Fruit fly (Drosophila melanogaster) whole organism, prepupa: ENCODE measurements around the gene CG10336.
A peak's percentile ranks its signal among the peaks of the same experiment; 100 is the strongest.

ENCODE experiments used
- CG10669 ChIP-seq: fragments of 200-800 bp; sonication (Bioruptor generic); optimal IDR thresholded peaks from 3 replicates; lab custom pipeline; 2018; ENCODE audit warnings: missing biosample characterization, mild to moderate bottlenecking, missing genetic modification characterization, moderate library complexity
- CG11294 ChIP-seq: fragments of 200-800 bp; sonication (Bioruptor generic); IDR thresholded peaks from 2 replicates; pipeline ENCODE4 v1.3.6; 2022; ENCODE audit warnings: missing biosample characterization, missing genetic modification characterization
- CG11762 ChIP-seq: fragments of 200-800 bp; sonication (Bioruptor generic); optimal IDR thresholded peaks from 3 replicates; lab custom pipeline; 2016; ENCODE audit warnings: missing biosample characterization, missing genetic modification characterization; ENCODE audit not compliant: insufficient read depth
- CG15336 ChIP-seq: fragments of 200-800 bp; sonication (Bioruptor generic); IDR thresholded peaks from 2 replicates; pipeline ENCODE4 v1.3.6; 2022; ENCODE audit warnings: missing biosample characterization, missing genetic modification characterization
- CG1621 ChIP-seq: fragments of 200-800 bp; sonication (Bioruptor generic); optimal IDR thresholded peaks from 3 replicates; lab custom pipeline; 2018; ENCODE audit warnings: missing biosample characterization, mild to moderate bottlenecking, missing genetic modification characterization
- CG16779 ChIP-seq: fragments of 200-800 bp; sonication (Bioruptor generic); optimal IDR thresholded peaks from 3 replicates; lab custom pipeline; 2017; ENCODE audit warnings: missing biosample characterization, mild to moderate bottlenecking, missing genetic modification characterization
- CG3032 ChIP-seq: fragments of 200-800 bp; optimal IDR thresholded peaks from 2 replicates; lab custom pipeline; 2019; ENCODE audit warnings: missing biosample characterization, mild to moderate bottlenecking, missing genetic modification characterization, moderate library complexity
- CG31627 ChIP-seq: fragments of 200-800 bp; sonication (Bioruptor generic); optimal IDR thresholded peaks from 3 replicates; lab custom pipeline; 2016; ENCODE audit warnings: missing biosample characterization, missing genetic modification characterization
- CG34406 ChIP-seq: fragments of 200-800 bp; sonication (Bioruptor generic); optimal IDR thresholded peaks from 3 replicates; lab custom pipeline; 2016; ENCODE audit warnings: missing biosample characterization, missing genetic modification characterization
- CG6163 ChIP-seq: fragments of 200-800 bp; sonication (Bioruptor generic); IDR thresholded peaks from 3 replicates; pipeline ENCODE4 v1.3.6; 2022; ENCODE audit warnings: missing biosample characterization, missing genetic modification characterization
- CG6276 ChIP-seq: fragments of 200-800 bp; sonication (Bioruptor generic); optimal IDR thresholded peaks from 2 replicates; lab custom pipeline; 2017; ENCODE audit warnings: missing biosample characterization, mild to moderate bottlenecking, missing genetic modification characterization
- CG6792 ChIP-seq: fragments of 200-800 bp; sonication (Bioruptor generic); optimal IDR thresholded peaks from 3 replicates; lab custom pipeline; 2016; ENCODE audit warnings: missing biosample characterization, missing genetic modification characterization
- CG6808 ChIP-seq: fragments of 200-800 bp; sonication (Bioruptor generic); optimal IDR thresholded peaks from 3 replicates; lab custom pipeline; 2017; ENCODE audit warnings: missing biosample characterization, missing genetic modification characterization, mild to moderate bottlenecking, moderate library complexity, missing genetic modification reagents
- CG6854 ChIP-seq: fragments of 200-800 bp; sonication (Bioruptor generic); optimal IDR thresholded peaks from 2 replicates; lab custom pipeline; 2017; ENCODE audit warnings: missing biosample characterization, mild to moderate bottlenecking, missing genetic modification characterization
- CG7368 ChIP-seq: fragments of 200-800 bp; sonication (Bioruptor generic); optimal IDR thresholded peaks from 3 replicates; lab custom pipeline; 2016; ENCODE audit warnings: missing biosample characterization, missing genetic modification characterization
- CG8119 ChIP-seq: fragments of 200-800 bp; sonication (Bioruptor generic); IDR thresholded peaks from 3 replicates; pipeline ENCODE4 v1.3.6; 2022; ENCODE audit warnings: missing biosample characterization, missing genetic modification characterization
- CG8632 ChIP-seq: fragments of 200-800 bp; sonication (Bioruptor generic); optimal IDR thresholded peaks from 3 replicates; lab custom pipeline; 2016; ENCODE audit warnings: missing biosample characterization, missing genetic modification characterization
- CG9139 ChIP-seq: fragments of 200-800 bp; sonication (Bioruptor generic); optimal IDR thresholded peaks from 3 replicates; lab custom pipeline; 2017; ENCODE audit warnings: missing biosample characterization, mild to moderate bottlenecking, missing genetic modification characterization
- Ets96B ChIP-seq: fragments of 200-800 bp; optimal IDR thresholded peaks from 2 replicates; lab custom pipeline; 2019; ENCODE audit warnings: missing biosample characterization, mild to moderate bottlenecking, missing genetic modification characterization, moderate library complexity
- Hr38 ChIP-seq: sonication (Bioruptor generic); optimal IDR thresholded peaks from 2 replicates; lab custom pipeline; 2016; ENCODE audit warnings: missing biosample characterization, missing genetic modification characterization
- Hr39 ChIP-seq: fragments of 200-800 bp; sonication (Bioruptor generic); optimal IDR thresholded peaks from 2 replicates; lab custom pipeline; 2016; ENCODE audit warnings: missing biosample characterization, missing genetic modification characterization
- Hr4 ChIP-seq: fragments of 200-800 bp; sonication (Bioruptor generic); optimal IDR thresholded peaks from 3 replicates; lab custom pipeline; 2016; ENCODE audit warnings: missing biosample characterization, missing genetic modification characterization
- Lpt ChIP-seq: fragments of 200-800 bp; sonication (Bioruptor generic); optimal IDR thresholded peaks from 3 replicates; lab custom pipeline; 2016; ENCODE audit warnings: missing biosample characterization, missing genetic modification characterization
- Met ChIP-seq: fragments of 200-800 bp; sonication (Bioruptor generic); optimal IDR thresholded peaks from 3 replicates; lab custom pipeline; 2016; ENCODE audit warnings: missing biosample characterization, missing genetic modification characterization
- OdsH ChIP-seq: fragments of 200-800 bp; sonication (Bioruptor generic); optimal IDR thresholded peaks from 3 replicates; lab custom pipeline; 2016; ENCODE audit warnings: missing biosample characterization, missing genetic modification characterization
- Sox102F ChIP-seq: fragments of 200-800 bp; sonication (Bioruptor generic); optimal IDR thresholded peaks from 2 replicates; lab custom pipeline; 2016; ENCODE audit warnings: missing biosample characterization, mild to moderate bottlenecking, missing genetic modification characterization
- Sox14 ChIP-seq: fragments of 200-800 bp; sonication (Bioruptor generic); optimal IDR thresholded peaks from 3 replicates; lab custom pipeline; 2016; ENCODE audit warnings: missing biosample characterization, missing genetic modification characterization
- Sox15 ChIP-seq: fragments of 200-800 bp; sonication (Bioruptor generic); optimal IDR thresholded peaks from 3 replicates; lab custom pipeline; 2016; ENCODE audit warnings: missing biosample characterization, missing genetic modification characterization
- achi ChIP-seq: fragments of 200-800 bp; sonication (Bioruptor generic); optimal IDR thresholded peaks from 3 replicates; lab custom pipeline; 2016; ENCODE audit warnings: missing biosample characterization, missing genetic modification characterization
- acj6 ChIP-seq: fragments of 200-800 bp; sonication (Bioruptor generic); optimal IDR thresholded peaks from 3 replicates; lab custom pipeline; 2016; ENCODE audit warnings: missing biosample characterization, missing genetic modification characterization
- cyc ChIP-seq: fragments of 200-800 bp; sonication (Bioruptor generic); optimal IDR thresholded peaks from 3 replicates; lab custom pipeline; 2016; ENCODE audit warnings: missing biosample characterization, missing genetic modification characterization
- dsx ChIP-seq: fragments of 200-800 bp; optimal IDR thresholded peaks from 3 replicates; lab custom pipeline; 2019; ENCODE audit warnings: missing biosample characterization, mild to moderate bottlenecking, missing genetic modification characterization, moderate library complexity; ENCODE audit not compliant: poor library complexity, severe bottlenecking
- eg ChIP-seq: fragments of 200-800 bp; sonication (Bioruptor generic); IDR thresholded peaks from 3 replicates; pipeline ENCODE4 v1.3.6; 2022; ENCODE audit warnings: missing biosample characterization, missing genetic modification characterization
- esn ChIP-seq: fragments of 200-800 bp; sonication (Bioruptor generic); optimal IDR thresholded peaks from 2 replicates; lab custom pipeline; 2016; ENCODE audit warnings: missing biosample characterization, mild to moderate bottlenecking, missing genetic modification characterization, moderate library complexity
- fd59A ChIP-seq: fragments of 200-800 bp; sonication (Bioruptor generic); optimal IDR thresholded peaks from 2 replicates; lab custom pipeline; 2017; ENCODE audit warnings: missing biosample characterization, mild to moderate bottlenecking, missing genetic modification characterization, missing genetic modification reagents
- lz ChIP-seq: fragments of 200-800 bp; sonication (Bioruptor generic); optimal IDR thresholded peaks from 3 replicates; lab custom pipeline; 2016; ENCODE audit warnings: missing biosample characterization, missing genetic modification characterization
- net ChIP-seq: fragments of 200-800 bp; sonication (Bioruptor generic); optimal IDR thresholded peaks from 3 replicates; lab custom pipeline; 2016; ENCODE audit warnings: missing biosample characterization, missing genetic modification characterization
- pdm3 ChIP-seq: fragments of 200-800 bp; sonication (Bioruptor generic); optimal IDR thresholded peaks from 3 replicates; lab custom pipeline; 2016; ENCODE audit warnings: missing biosample characterization, missing genetic modification characterization
- spab ChIP-seq: fragments of 200-800 bp; sonication (Bioruptor generic); optimal IDR thresholded peaks from 2 replicates; lab custom pipeline; 2017; ENCODE audit warnings: missing biosample characterization, mild to moderate bottlenecking, missing genetic modification characterization, missing genetic modification reagents
- ss ChIP-seq, 2 experiments: fragments of 200-800 bp; sonication (Bioruptor generic); optimal IDR thresholded peaks; 2 replicates in 1 of 2; 3 replicates in 1 of 2; lab custom pipeline; 2017 to 2018; ENCODE audit warnings: mild to moderate bottlenecking in 2 of 2, missing biosample characterization in 2 of 2, missing genetic modification characterization in 2 of 2, moderate library complexity in 1 of 2
- vri ChIP-seq: fragments of 200-800 bp; sonication (Bioruptor generic); optimal IDR thresholded peaks from 3 replicates; lab custom pipeline; 2016; ENCODE audit warnings: missing biosample characterization, mild to moderate bottlenecking, missing genetic modification characterization

CG10336 gene

DNA sequence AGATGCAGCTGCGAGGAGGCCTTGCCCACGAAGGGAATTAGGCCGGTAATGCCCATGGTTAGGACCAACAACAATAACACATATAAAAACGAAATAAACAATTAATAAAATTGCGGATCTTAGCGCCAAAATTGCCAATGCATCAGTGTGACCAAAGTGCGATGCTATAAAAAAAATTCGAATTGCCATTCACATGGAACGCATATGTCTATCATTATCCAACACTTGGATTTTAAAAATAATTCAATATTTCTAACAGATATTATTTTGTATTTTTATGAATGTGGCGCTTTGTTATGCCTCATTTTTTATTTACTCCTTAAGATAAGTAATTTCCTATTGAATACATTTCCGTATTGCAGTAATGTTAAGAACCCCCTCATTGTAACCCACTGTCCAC lies 7.4 kb upstream of the CG10336 start, which contains the start of gene tos:
Gene tos (minus strand): TSS at position 173 of the 400 bp plus-strand sequence.
- no peak for TF ChIP-seq CG6854
- peak; percentile 32 for TF ChIP-seq esn (GFP tag; lab: Kevin White, UChicago)
- no peak for TF ChIP-seq CG3032 (tag; lab: Kevin White, UChicago)

DNA sequence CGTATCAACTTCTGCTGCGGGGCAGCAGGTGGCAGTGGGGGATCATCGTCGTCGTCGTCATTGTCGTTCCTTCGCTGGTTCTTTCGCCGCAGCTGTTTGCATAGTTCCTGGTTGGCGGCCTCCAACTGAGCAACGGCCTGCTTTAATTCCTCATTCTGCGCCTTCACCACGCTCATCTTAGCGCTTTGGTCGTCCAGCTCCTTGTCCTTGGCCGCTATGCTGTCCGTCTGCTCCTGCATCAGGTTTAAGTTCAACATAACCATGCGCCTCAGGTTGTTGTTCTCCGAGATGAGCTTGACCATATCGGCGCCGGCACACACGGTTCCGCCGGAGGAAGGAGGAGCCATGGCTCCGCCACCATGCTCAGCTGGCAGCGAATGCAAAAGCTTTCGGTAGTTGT lies 1.5 kb upstream of the CG10336 start:
- TF ChIP-seq net (GFP tag; lab: Kevin White, UChicago) (no peak), CG16779 (tag; lab: Kevin White, UChicago) (no peak), CG11294 (GFP tag; lab: Robert Waterston, UW) (no peak), CG6808 (GFP tag; lab: Kevin White, UChicago) (no peak), CG15336 (GFP tag; lab: Robert Waterston, UW) (no peak), CG3032 (tag; lab: Kevin White, UChicago) (no peak), esn (GFP tag; lab: Kevin White, UChicago) (no peak), Hr39 (GFP tag; lab: Kevin White, UChicago) (no peak), fd59A (no peak), Sox14 (GFP tag; lab: Kevin White, UChicago) (no peak), Sox102F (GFP tag; lab: Kevin White, UChicago) (no peak), CG31627 (no peak), Lpt (GFP tag; lab: Kevin White, UChicago) (no peak), eg (GFP tag; lab: Robert Waterston, UW) (no peak), CG9139 (GFP tag; lab: Kevin White, UChicago) (no peak), CG6276 (GFP tag; lab: Kevin White, UChicago) (no peak)

DNA sequence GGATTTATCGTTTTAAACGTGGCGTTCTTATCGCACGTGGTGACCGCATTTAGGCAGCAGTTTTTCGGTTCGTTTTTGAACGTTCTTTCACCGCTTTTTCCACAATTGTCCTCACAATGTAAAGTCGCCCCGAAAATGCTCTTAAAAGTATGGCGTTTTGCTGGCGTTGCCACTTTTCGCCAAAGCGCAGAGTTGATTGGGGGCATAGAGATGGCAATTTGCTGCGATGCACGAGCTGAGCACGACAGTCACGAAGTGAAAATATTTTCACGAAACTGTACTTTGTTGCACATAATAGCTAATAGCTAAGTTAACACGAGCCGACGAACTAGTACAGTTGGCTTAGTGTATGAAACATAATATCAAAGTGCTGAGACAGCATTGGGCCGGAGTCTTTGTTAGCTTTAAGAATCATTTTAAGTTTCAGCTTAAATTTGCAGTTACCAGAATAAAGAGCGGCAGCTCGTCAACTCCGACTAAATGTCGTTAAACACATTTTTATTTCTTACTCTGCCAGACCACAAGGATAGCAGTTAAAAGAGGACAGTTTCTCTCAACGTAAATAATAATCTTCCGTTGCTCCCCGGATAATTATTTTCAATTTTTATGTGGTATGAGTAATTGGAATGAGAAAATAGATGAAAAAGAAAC lies 557 bp upstream of the CG10336 start, which contains the start of gene msl-1:
Gene msl-1 (minus strand): TSS at position 155 of the 651 bp plus-strand sequence.
- peak; percentile 5 for TF ChIP-seq CG3032 (tag; lab: Kevin White, UChicago)
- no peak for TF ChIP-seq pdm3
- peak; percentile 73 for TF ChIP-seq dsx (GFP tag; lab: Kevin White, UChicago)
- TF ChIP-seq Hr38 (GFP tag; lab: Kevin White, UChicago) = no peak
- peak; percentile 19 for TF ChIP-seq CG6854
- TF ChIP-seq cyc (GFP tag; lab: Kevin White, UChicago) = peak; percentile 44
- peak; percentile 39 for TF ChIP-seq esn (GFP tag; lab: Kevin White, UChicago)
- peak; percentile 65 for TF ChIP-seq Sox14 (GFP tag; lab: Kevin White, UChicago)
- TF ChIP-seq lz = peak; percentile 40
- TF ChIP-seq CG16779 (tag; lab: Kevin White, UChicago) = no peak
- peak; percentile 52 for TF ChIP-seq CG31627

DNA sequence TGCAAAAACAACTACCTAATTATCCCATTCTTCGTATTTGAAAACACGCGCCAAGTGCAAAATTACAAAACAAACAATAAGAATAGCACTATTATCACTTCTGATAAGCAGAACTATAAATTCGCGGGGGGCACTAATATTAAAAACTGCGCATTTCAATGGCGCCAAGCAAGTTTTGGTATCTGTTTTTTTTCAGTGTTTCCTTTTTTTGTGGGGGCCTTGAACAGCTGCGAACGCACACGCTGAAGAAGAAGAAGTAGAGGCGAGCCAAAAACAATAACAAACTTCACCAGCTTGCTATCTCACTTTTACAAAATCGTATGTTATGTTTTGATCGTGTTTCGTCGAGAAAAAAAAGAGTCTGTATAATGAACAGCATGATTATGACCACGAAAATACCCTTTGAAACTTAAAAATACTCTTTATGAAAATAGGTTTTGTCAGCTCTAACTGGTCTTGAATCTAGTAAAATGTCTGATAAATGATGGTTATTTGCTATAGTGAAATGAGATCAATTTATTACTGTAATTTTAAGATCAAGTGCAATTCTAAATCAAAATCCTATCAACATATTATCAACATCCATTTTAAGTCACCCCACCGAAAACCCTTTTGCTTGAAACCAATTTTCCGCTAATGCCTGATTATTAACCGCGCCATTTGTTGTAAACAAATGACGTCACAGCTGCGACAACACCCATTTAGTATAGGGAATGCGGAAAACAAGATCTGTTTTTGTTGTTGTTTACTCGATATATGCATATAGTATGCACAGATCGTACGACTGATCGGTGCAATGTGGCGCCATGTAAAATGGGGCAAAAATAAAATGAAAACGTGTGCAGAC lies 4.8 kb downstream of the CG10336 start:
- TF ChIP-seq CG1621 (tag; lab: Kevin White, UChicago) = no peak
- no peak for TF ChIP-seq CG10669
- no peak for TF ChIP-seq ss (GFP tag; optimal IDR thresholded peaks at IDR 0.05; lab: Kevin White, UChicago)
- no peak for TF ChIP-seq CG7368 (GFP tag; lab: Kevin White, UChicago)
- TF ChIP-seq Hr4 (GFP tag; lab: Kevin White, UChicago) = no peak
- TF ChIP-seq Met (GFP tag; lab: Kevin White, UChicago) = peak; percentile 41
- peak; percentile 53 for TF ChIP-seq Sox14 (GFP tag; lab: Kevin White, UChicago)
- peak; percentile 56; the same call in 1 of the 2 replicates for TF ChIP-seq CG15336 (GFP tag; lab: Robert Waterston, UW)
- peak; percentile 56 for TF ChIP-seq CG6792 (GFP tag; lab: Kevin White, UChicago)
- no peak for TF ChIP-seq Lpt (GFP tag; lab: Kevin White, UChicago)
- peak; percentile 82 for TF ChIP-seq CG6163
- peak; percentile 27 for TF ChIP-seq CG11762 (GFP tag; lab: Kevin White, UChicago)
- peak; percentile 58 for TF ChIP-seq vri (GFP tag; lab: Kevin White, UChicago)
- TF ChIP-seq acj6 (GFP tag; lab: Kevin White, UChicago) = peak; percentile 53
- peak; percentile 41 for TF ChIP-seq achi
- no peak for TF ChIP-seq Ets96B
- peak; percentile 36; the same call in 1 of the 3 replicates for TF ChIP-seq CG8119 (GFP tag; lab: Robert Waterston, UW)
- no peak for TF ChIP-seq OdsH (GFP tag; lab: Kevin White, UChicago)
- no peak for TF ChIP-seq CG6276 (GFP tag; lab: Kevin White, UChicago)
- TF ChIP-seq Sox15 (GFP tag; lab: Kevin White, UChicago) = peak; percentile 11
- TF ChIP-seq spab (GFP tag; lab: Kevin White, UChicago) = no peak
- peak; percentile 28 for TF ChIP-seq CG34406 (GFP tag; lab: Kevin White, UChicago)
- no peak for TF ChIP-seq dsx (GFP tag; lab: Kevin White, UChicago)
- peak; percentile 42 for TF ChIP-seq CG8632 (GFP tag; lab: Kevin White, UChicago)
